Worm (Caenorhabditis elegans) whole organism, L3 larva: ENCODE results near the gene ZK1098.2.

Source experiments
- R02D3.7 ChIP-seq: fragments of 150-350 bp; optimal IDR thresholded peaks from 2 replicates; lab custom pipeline; 2014; ENCODE audit warnings: missing biosample characterization, missing genetic modification characterization
- ZK546.5 ChIP-seq: sonication (generic microtip); optimal IDR thresholded peaks from 2 replicates; lab custom pipeline; 2017; ENCODE audit warnings: missing biosample characterization, missing genetic modification characterization
- aly-2 ChIP-seq: fragments of 150-350 bp; optimal IDR thresholded peaks from 2 replicates; lab custom pipeline; 2014; ENCODE audit warnings: missing biosample characterization, missing genetic modification characterization
- ama-1 ChIP-seq: fragments of 150-350 bp; optimal IDR thresholded peaks from 2 replicates; lab custom pipeline; 2018
- ceh-16 ChIP-seq: sonication (generic microtip); optimal IDR thresholded peaks from 2 replicates; lab custom pipeline; 2017; ENCODE audit warnings: missing biosample characterization, missing genetic modification characterization
- ceh-28 ChIP-seq: fragments of 150-350 bp; optimal IDR thresholded peaks from 2 replicates; lab custom pipeline; 2014; ENCODE audit warnings: missing biosample characterization, missing genetic modification reagents, missing genetic modification characterization
- ceh-82 ChIP-seq: fragments of 150-350 bp; optimal IDR thresholded peaks from 2 replicates; lab custom pipeline; 2014; ENCODE audit warnings: missing biosample characterization, missing genetic modification characterization
- daf-12 ChIP-seq: fragments of 150-350 bp; optimal IDR thresholded peaks from 2 replicates; lab custom pipeline; 2014; ENCODE audit warnings: missing biosample characterization, missing genetic modification reagents, missing genetic modification characterization
- egl-27 ChIP-seq: sonication (generic microtip); optimal IDR thresholded peaks from 4 replicates; lab custom pipeline; 2017; ENCODE audit warnings: missing biosample characterization, missing genetic modification reagents, missing genetic modification characterization
- egl-5 ChIP-seq: fragments of 150-350 bp; optimal IDR thresholded peaks from 2 replicates; lab custom pipeline; 2017; ENCODE audit warnings: missing biosample characterization, missing genetic modification reagents, missing genetic modification characterization, inconsistent platforms
- elt-2 ChIP-seq: sonication (generic microtip); optimal IDR thresholded peaks from 2 replicates; lab custom pipeline; 2016; ENCODE audit warnings: missing genetic modification reagents, mild to moderate bottlenecking, missing genetic modification characterization, missing compliant biosample characterization
- elt-3 ChIP-seq, 3 experiments: fragments of 150-350 bp in 1 of 3; sonication (generic microtip) in 2 of 3; optimal IDR thresholded peaks; 2 replicates in 2 of 3; 4 replicates in 1 of 3; lab custom pipeline; 2014 to 2017; ENCODE audit warnings: missing biosample characterization in 3 of 3, missing genetic modification characterization in 3 of 3
- eor-1 ChIP-seq, 2 experiments: fragments of 150-350 bp; optimal IDR thresholded peaks; 2 replicates each; lab custom pipeline; 2014 to 2018; ENCODE audit warnings: missing biosample characterization in 2 of 2, missing genetic modification characterization in 2 of 2
- fkh-10 ChIP-seq: sonication (generic microtip); optimal IDR thresholded peaks from 2 replicates; lab custom pipeline; 2017; ENCODE audit warnings: missing biosample characterization, missing genetic modification reagents, missing genetic modification characterization
- fkh-2 ChIP-seq: fragments of 150-350 bp; optimal IDR thresholded peaks from 2 replicates; lab custom pipeline; 2014; ENCODE audit warnings: missing biosample characterization, missing genetic modification reagents, missing genetic modification characterization
- fos-1 ChIP-seq: fragments of 150-350 bp; optimal IDR thresholded peaks from 2 replicates; lab custom pipeline; 2014; ENCODE audit warnings: missing biosample characterization, missing genetic modification characterization
- hmg-11 ChIP-seq: sonication (generic microtip); optimal IDR thresholded peaks from 2 replicates; lab custom pipeline; 2016; ENCODE audit warnings: missing genetic modification characterization, missing compliant biosample characterization
- jun-1 ChIP-seq: fragments of 150-350 bp; optimal IDR thresholded peaks from 2 replicates; lab custom pipeline; 2014; ENCODE audit warnings: missing biosample characterization, missing genetic modification reagents, missing genetic modification characterization
- lin-15B ChIP-seq: fragments of 150-350 bp; optimal IDR thresholded peaks from 2 replicates; lab custom pipeline; 2014; ENCODE audit warnings: missing biosample characterization, missing genetic modification characterization
- lin-39 ChIP-seq: fragments of 150-350 bp; optimal IDR thresholded peaks from 2 replicates; lab custom pipeline; 2018; ENCODE audit warnings: missing biosample characterization, missing genetic modification reagents, missing genetic modification characterization
- lsy-12 ChIP-seq: sonication (generic microtip); optimal IDR thresholded peaks from 2 replicates; lab custom pipeline; 2016; ENCODE audit warnings: mild to moderate bottlenecking, missing genetic modification characterization, missing compliant biosample characterization
- mdl-1 ChIP-seq: fragments of 150-350 bp; optimal IDR thresholded peaks from 2 replicates; lab custom pipeline; 2014; ENCODE audit warnings: missing biosample characterization, missing genetic modification characterization
- mml-1 ChIP-seq: fragments of 150-350 bp; sonication (generic microtip); optimal IDR thresholded peaks from 3 replicates; lab custom pipeline; 2014; ENCODE audit warnings: missing biosample characterization, missing genetic modification characterization
- nfya-1 ChIP-seq: sonication (generic microtip); optimal IDR thresholded peaks from 2 replicates; lab custom pipeline; 2017; ENCODE audit warnings: missing genetic modification characterization, mild to moderate bottlenecking, missing compliant biosample characterization, antibody characterized with exemption, moderate library complexity; ENCODE audit not compliant: insufficient read depth
- nhr-11 ChIP-seq: fragments of 150-350 bp; optimal IDR thresholded peaks from 2 replicates; lab custom pipeline; 2014; ENCODE audit warnings: missing biosample characterization, missing genetic modification characterization
- nhr-12 ChIP-seq: fragments of 150-350 bp; optimal IDR thresholded peaks from 2 replicates; lab custom pipeline; 2014; ENCODE audit warnings: missing biosample characterization, missing genetic modification characterization
- nhr-23 ChIP-seq: fragments of 150-350 bp; optimal IDR thresholded peaks from 2 replicates; lab custom pipeline; 2014; ENCODE audit warnings: missing biosample characterization, missing genetic modification reagents, missing genetic modification characterization
- nhr-237 ChIP-seq: fragments of 150-350 bp; optimal IDR thresholded peaks from 2 replicates; lab custom pipeline; 2014; ENCODE audit warnings: missing biosample characterization, missing genetic modification characterization
- nhr-25 ChIP-seq: sonication (generic microtip); optimal IDR thresholded peaks from 2 replicates; lab custom pipeline; 2017; ENCODE audit warnings: missing biosample characterization, missing genetic modification characterization
- nhr-28 ChIP-seq: fragments of 150-350 bp; optimal IDR thresholded peaks from 2 replicates; lab custom pipeline; 2014; ENCODE audit warnings: missing biosample characterization, missing genetic modification characterization
- nhr-43 ChIP-seq: sonication (generic microtip); optimal IDR thresholded peaks from 2 replicates; lab custom pipeline; 2016; ENCODE audit warnings: mild to moderate bottlenecking, missing genetic modification characterization, missing compliant biosample characterization; ENCODE audit not compliant: poor library complexity, severe bottlenecking
- nhr-67 ChIP-seq: fragments of 150-350 bp; optimal IDR thresholded peaks from 2 replicates; lab custom pipeline; 2014; ENCODE audit warnings: missing biosample characterization, missing genetic modification characterization
- nhr-76 ChIP-seq: fragments of 150-350 bp; sonication (generic microtip); optimal IDR thresholded peaks from 5 replicates; lab custom pipeline; 2014; ENCODE audit warnings: missing biosample characterization, missing genetic modification characterization
- pha-4 ChIP-seq: fragments of 150-350 bp; optimal IDR thresholded peaks from 2 replicates; lab custom pipeline; 2014; ENCODE audit warnings: missing biosample characterization, missing genetic modification reagents, missing genetic modification characterization
- pqm-1 ChIP-seq: fragments of 150-350 bp; optimal IDR thresholded peaks from 2 replicates; lab custom pipeline; 2017; ENCODE audit warnings: missing biosample characterization, missing genetic modification characterization, inconsistent platforms
- sea-2 ChIP-seq: fragments of 150-350 bp; sonication (generic microtip); optimal IDR thresholded peaks from 4 replicates; lab custom pipeline; 2014; ENCODE audit warnings: missing biosample characterization, missing genetic modification reagents, missing genetic modification characterization
- skn-1 ChIP-seq: fragments of 150-350 bp; optimal IDR thresholded peaks from 2 replicates; lab custom pipeline; 2014; ENCODE audit warnings: missing biosample characterization, missing genetic modification characterization
- snpc-4 ChIP-seq: fragments of 150-350 bp; optimal IDR thresholded peaks from 2 replicates; lab custom pipeline; 2014; ENCODE audit warnings: missing biosample characterization, missing genetic modification characterization
- tbx-2 ChIP-seq: sonication (generic microtip); optimal IDR thresholded peaks from 2 replicates; lab custom pipeline; 2016; ENCODE audit warnings: mild to moderate bottlenecking, missing genetic modification characterization, missing compliant biosample characterization
- unc-62 ChIP-seq: fragments of 150-350 bp; sonication (generic microtip); optimal IDR thresholded peaks from 4 replicates; lab custom pipeline; 2014; ENCODE audit warnings: missing biosample characterization, missing genetic modification reagents, missing genetic modification characterization
- zag-1 ChIP-seq: fragments of 150-350 bp; optimal IDR thresholded peaks from 2 replicates; lab custom pipeline; 2014; ENCODE audit warnings: missing biosample characterization, missing genetic modification characterization
- ztf-11 ChIP-seq: fragments of 150-350 bp; optimal IDR thresholded peaks from 2 replicates; lab custom pipeline; 2014; ENCODE audit warnings: missing biosample characterization, missing genetic modification characterization

Gene ZK1098.2

DNA sequence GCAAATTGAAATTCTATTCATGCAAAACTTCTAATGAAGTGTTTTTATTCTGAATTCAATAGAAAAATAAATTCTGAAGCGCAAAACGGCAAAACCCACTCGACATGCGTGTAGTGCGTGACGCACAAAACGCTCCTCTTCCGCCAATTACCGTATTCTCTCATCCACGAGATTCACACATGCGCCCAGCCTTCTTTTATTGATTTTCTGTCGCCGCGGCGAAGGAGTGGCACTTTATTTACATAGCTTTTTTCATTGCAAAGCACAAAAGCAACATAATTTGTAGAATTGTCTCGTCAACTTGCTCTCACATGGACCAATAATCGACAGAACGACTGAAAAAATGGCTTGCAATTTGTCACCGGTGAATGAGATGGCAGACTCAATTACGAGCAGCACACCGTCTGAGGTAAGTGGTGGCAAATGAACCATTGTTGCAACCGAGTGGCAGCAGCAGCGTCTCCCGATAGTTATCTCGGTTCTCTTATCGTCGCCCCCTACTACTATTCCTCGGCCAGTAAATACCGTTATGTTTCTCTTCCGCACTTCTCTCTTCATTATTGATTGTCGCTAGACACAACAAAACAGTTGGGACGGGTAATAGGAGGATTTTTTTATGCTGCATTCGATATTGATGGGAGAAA lies 17.2 kb downstream of the ZK1098.2 start, which contains the start of gene unc-16:
TSS of gene unc-16 (plus strand) at position 243 of the 644 bp plus-strand sequence.
- no peak for TF ChIP-seq zag-1 (tag; lab: Kevin White, UChicago)
- peak; percentile 73 for TF ChIP-seq sea-2 (GFP tag; lab: Kevin White, UChicago)
- peak; percentile 89 for TF ChIP-seq lin-15B (tag; lab: Kevin White, UChicago)
- peak; percentile 90 for TF ChIP-seq snpc-4 (tag; lab: Kevin White, UChicago)
- TF ChIP-seq ztf-11 (tag; lab: Kevin White, UChicago) = no peak
- peak in 1 of 2 experiments; percentile 13 for TF ChIP-seq eor-1 (tag; optimal IDR thresholded peaks at IDR 0.05; lab: Kevin White, UChicago)
- peak; percentile 19 for TF ChIP-seq ceh-82 (tag; lab: Kevin White, UChicago)
- TF ChIP-seq ZK546.5 (tag; lab: Kevin White, UChicago) = no peak
- peak; percentile 88 for TF ChIP-seq egl-5
- no peak for TF ChIP-seq daf-12
- TF ChIP-seq tbx-2 (tag; lab: Kevin White, UChicago) = peak; percentile 82
- peak; percentile 56 for TF ChIP-seq nhr-25 (tag; lab: Kevin White, UChicago)
- peak; percentile 58 for TF ChIP-seq ama-1 (lab: Kevin White, UChicago)
- TF ChIP-seq nfya-1 = peak; percentile 96
- peak; percentile 70 for TF ChIP-seq R02D3.7 (tag; lab: Kevin White, UChicago)
- TF ChIP-seq nhr-43 = peak; percentile 57
- TF ChIP-seq lsy-12 (tag; lab: Kevin White, UChicago) = peak; percentile 85
- no peak for TF ChIP-seq nhr-237
- TF ChIP-seq egl-27 = no peak
- peak; percentile 44 for TF ChIP-seq fkh-10
- peak; percentile 70 for TF ChIP-seq unc-62 (GFP tag; lab: Kevin White, UChicago)
- no peak for TF ChIP-seq nhr-67 (tag; lab: Kevin White, UChicago)
- peak; percentile 87 for TF ChIP-seq mml-1 (tag; lab: Kevin White, UChicago)
- peak; percentile 72 for TF ChIP-seq elt-2 (tag; lab: Kevin White, UChicago)
- peak; percentile 87 for TF ChIP-seq mdl-1
- no peak for TF ChIP-seq ceh-16 (tag; lab: Kevin White, UChicago)
- TF ChIP-seq nhr-23 (tag; lab: Kevin White, UChicago) = peak; percentile 63
- peak; percentile 85 for TF ChIP-seq lin-39
- TF ChIP-seq ceh-28 = peak; percentile 90
- TF ChIP-seq nhr-11 (tag; lab: Kevin White, UChicago) = no peak
- TF ChIP-seq skn-1 = peak; percentile 46
- TF ChIP-seq aly-2 = no peak
- peak; percentile 90 for TF ChIP-seq hmg-11
- TF ChIP-seq pqm-1 (tag; lab: Kevin White, UChicago) = peak; percentile 23
- TF ChIP-seq fkh-2 = no peak
- TF ChIP-seq jun-1 (tag; lab: Kevin White, UChicago) = peak; percentile 27
- peak; percentile 97 for TF ChIP-seq pha-4 (tag; lab: Kevin White, UChicago)
- no peak for TF ChIP-seq nhr-28
- TF ChIP-seq, all 47 proteins: peak for 26

DNA sequence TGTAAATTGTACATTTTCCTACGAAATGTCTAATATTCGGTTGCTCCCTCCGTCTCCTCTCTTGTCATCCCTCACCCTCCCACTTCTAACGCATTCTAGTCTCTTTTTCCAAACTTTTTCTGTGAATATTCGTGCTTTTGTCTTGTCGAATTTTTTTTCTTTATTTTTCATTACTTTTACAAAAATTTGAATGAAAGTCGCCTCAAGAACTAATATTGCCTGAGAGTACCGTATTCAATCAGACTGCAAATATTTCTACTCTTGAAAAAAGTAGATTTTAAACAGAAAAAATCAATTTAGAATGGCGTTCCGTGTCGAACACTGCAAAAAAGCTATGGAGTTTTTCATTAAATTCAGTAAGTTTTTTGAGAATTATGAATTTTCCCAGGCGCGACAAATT lies 27.3 kb downstream of the ZK1098.2 start, which contains the start of gene ZK1098.11:
TSS of gene ZK1098.11 (plus strand) at position 301 of the 400 bp plus-strand sequence.
- TF ChIP-seq nhr-67 (tag; lab: Kevin White, UChicago) = no peak
- no peak for TF ChIP-seq nhr-25 (tag; lab: Kevin White, UChicago)
- no peak for TF ChIP-seq egl-27
- TF ChIP-seq fkh-10 = no peak

DNA sequence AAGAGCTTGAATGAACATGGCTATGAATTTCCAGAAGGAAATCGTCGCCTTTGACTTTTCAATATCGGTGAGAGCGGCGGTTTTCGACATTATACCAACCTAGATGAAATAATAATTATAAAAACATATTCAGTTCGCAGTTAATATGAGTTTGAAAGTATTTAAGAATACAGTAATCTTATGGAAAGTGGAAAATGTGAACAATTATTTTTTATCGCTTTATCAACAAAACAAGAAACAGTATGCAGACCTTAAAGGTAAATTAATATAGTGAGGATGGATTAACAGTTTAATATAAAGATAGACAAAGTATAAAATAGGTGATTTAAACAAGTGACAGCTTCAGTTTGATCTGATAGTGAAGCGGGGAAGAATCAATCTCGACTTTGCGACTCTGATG lies 29.5 kb downstream of the ZK1098.2 start, which contains the start of gene C48B4.6:
TSS of gene C48B4.6 (minus strand) at position 101 of the 400 bp plus-strand sequence.
- TF ChIP-seq ztf-11 (tag; lab: Kevin White, UChicago) (no peak), nhr-23 (tag; lab: Kevin White, UChicago) (no peak), nhr-28 (no peak), skn-1 (no peak), aly-2 (no peak), elt-3 (tag; optimal IDR thresholded peaks at IDR 0.05; lab: Kevin White, UChicago) (no peak), fkh-10 (no peak), nhr-76 (tag; lab: Kevin White, UChicago) (no peak), ZK546.5 (tag; lab: Kevin White, UChicago) (no peak), nfya-1 (no peak), nhr-12 (tag; lab: Kevin White, UChicago) (no peak), ceh-82 (tag; lab: Kevin White, UChicago) (no peak), pha-4 (tag; lab: Kevin White, UChicago) (no peak), fkh-2 (no peak), lin-39 (no peak), snpc-4 (tag; lab: Kevin White, UChicago) (no peak), fos-1 (tag; lab: Kevin White, UChicago) (no peak)
- TF ChIP-seq, all 47 proteins: peak for 0
